Fruit fly (Drosophila melanogaster) whole organism, embryonic: ENCODE measurements around the gene Indy-2.
A peak's percentile ranks its signal among the peaks of the same experiment; 100 is the strongest.

Experiments
- Bgb ChIP-seq: fragments of 200-800 bp; sonication (Bioruptor generic); IDR thresholded peaks from 2 replicates; pipeline ENCODE4 v1.3.6; 2022; ENCODE audit warnings: missing biosample characterization, missing genetic modification characterization; ENCODE audit not compliant: partially characterized antibody
- CG10654 ChIP-seq: fragments of 200-800 bp; sonication (Bioruptor generic); optimal IDR thresholded peaks from 2 replicates; lab custom pipeline; 2016; ENCODE audit warnings: missing biosample characterization, missing genetic modification characterization
- CG12769 ChIP-seq: fragments of 200-800 bp; sonication (Bioruptor generic); optimal IDR thresholded peaks from 2 replicates; lab custom pipeline; 2019; ENCODE audit warnings: missing biosample characterization, mild to moderate bottlenecking, missing genetic modification characterization, moderate library complexity
- CG13287 ChIP-seq: fragments of 200-800 bp; sonication (Bioruptor generic); IDR thresholded peaks from 2 replicates; pipeline ENCODE4 v1.3.6; 2022; ENCODE audit warnings: missing biosample characterization, missing genetic modification characterization; ENCODE audit not compliant: partially characterized antibody
- CG1529 ChIP-seq: fragments of 200-800 bp; sonication (Bioruptor generic); optimal IDR thresholded peaks from 3 replicates; lab custom pipeline; 2018; ENCODE audit warnings: missing biosample characterization, missing genetic modification characterization
- CG17385 ChIP-seq: fragments of 200-800 bp; sonication (Bioruptor generic); optimal IDR thresholded peaks from 3 replicates; lab custom pipeline; 2018; ENCODE audit warnings: missing biosample characterization, mild to moderate bottlenecking, missing genetic modification characterization
- CG17612 ChIP-seq: fragments of 200-800 bp; sonication (Bioruptor generic); IDR thresholded peaks from 2 replicates; pipeline ENCODE4 v1.3.6; 2022; ENCODE audit warnings: missing biosample characterization, missing genetic modification characterization
- CG34224 ChIP-seq: fragments of 200-800 bp; sonication (Bioruptor generic); IDR thresholded peaks from 3 replicates; pipeline ENCODE4 v1.3.6; 2022; ENCODE audit warnings: missing biosample characterization, missing genetic modification characterization; ENCODE audit not compliant: partially characterized antibody
- CG34422 ChIP-seq: fragments of 200-800 bp; sonication (Bioruptor generic); IDR thresholded peaks from 3 replicates; pipeline ENCODE4 v1.3.6; 2022; ENCODE audit warnings: missing biosample characterization, missing genetic modification characterization
- CG6654 ChIP-seq: fragments of 200-800 bp; sonication (Bioruptor generic); optimal IDR thresholded peaks from 2 replicates; lab custom pipeline; 2017; ENCODE audit warnings: missing biosample characterization, mild to moderate bottlenecking, missing genetic modification characterization
- CG6765 ChIP-seq: fragments of 200-800 bp; sonication (Bioruptor generic); optimal IDR thresholded peaks from 3 replicates; lab custom pipeline; 2017; ENCODE audit warnings: missing biosample characterization, mild to moderate bottlenecking, missing genetic modification characterization
- CG7745 ChIP-seq: fragments of 200-800 bp; sonication (Bioruptor generic); optimal IDR thresholded peaks from 2 replicates; lab custom pipeline; 2018; ENCODE audit warnings: missing biosample characterization, mild to moderate bottlenecking, missing genetic modification characterization, moderate library complexity
- CG8359 ChIP-seq: fragments of 200-800 bp; sonication (Bioruptor generic); optimal IDR thresholded peaks from 2 replicates; lab custom pipeline; 2017; ENCODE audit warnings: missing biosample characterization, mild to moderate bottlenecking, missing genetic modification characterization, borderline replicate concordance
- CG8765 ChIP-seq: fragments of 200-800 bp; sonication (Bioruptor generic); IDR thresholded peaks from 2 replicates; pipeline ENCODE4 v1.3.6; 2022; ENCODE audit warnings: missing biosample characterization, missing genetic modification characterization
- CG9437 ChIP-seq: fragments of 200-800 bp; sonication (Bioruptor generic); optimal IDR thresholded peaks from 2 replicates; lab custom pipeline; 2018; ENCODE audit warnings: missing biosample characterization, mild to moderate bottlenecking, missing genetic modification characterization
- CG9609 ChIP-seq: fragments of 200-800 bp; sonication (Bioruptor generic); optimal IDR thresholded peaks from 3 replicates; lab custom pipeline; 2016; ENCODE audit warnings: missing biosample characterization, missing genetic modification characterization
- CG9876 ChIP-seq: fragments of 200-800 bp; sonication (Bioruptor generic); optimal IDR thresholded peaks from 2 replicates; lab custom pipeline; 2016; ENCODE audit warnings: missing biosample characterization, missing genetic modification characterization
- CkIIα-i1 ChIP-seq: fragments of 200-800 bp; sonication (Bioruptor generic); IDR thresholded peaks from 2 replicates; pipeline ENCODE4 v1.3.6; 2022; ENCODE audit warnings: missing biosample characterization, missing genetic modification characterization
- D19A ChIP-seq: fragments of 200-800 bp; optimal IDR thresholded peaks from 3 replicates; lab custom pipeline; 2019; ENCODE audit warnings: missing biosample characterization, mild to moderate bottlenecking, missing genetic modification characterization, moderate library complexity
- Eip74EF ChIP-seq, 2 experiments: fragments of 200-800 bp in 1 of 2; fragments of >200 bp in 1 of 2; sonication (Bioruptor generic) in 1 of 2; optimal IDR thresholded peaks; 2 replicates each; lab custom pipeline; 2017 to 2019; ENCODE audit warnings: missing biosample characterization in 2 of 2, missing genetic modification characterization in 2 of 2, mild to moderate bottlenecking in 1 of 2, moderate library complexity in 1 of 2
- Hr78 ChIP-seq, 2 experiments: fragments of 200-800 bp in 1 of 2; fragments of >200 bp in 1 of 2; sonication (Bioruptor generic) in 1 of 2; optimal IDR thresholded peaks; 2 replicates each; lab custom pipeline; 2017 to 2019; ENCODE audit warnings: missing biosample characterization in 2 of 2, missing genetic modification characterization in 2 of 2, mild to moderate bottlenecking in 1 of 2, moderate library complexity in 1 of 2
- Lhr ChIP-seq: fragments of 200-800 bp; sonication (Bioruptor generic); optimal IDR thresholded peaks from 3 replicates; lab custom pipeline; 2017; ENCODE audit warnings: mild to moderate bottlenecking, missing biosample characterization, missing genetic modification reagents, missing genetic modification characterization
- Meics ChIP-seq: fragments of 200-800 bp; sonication (Bioruptor generic); optimal IDR thresholded peaks from 2 replicates; lab custom pipeline; 2017; ENCODE audit warnings: missing biosample characterization, mild to moderate bottlenecking, missing genetic modification characterization
- Opbp ChIP-seq: fragments of 200-800 bp; sonication (Bioruptor generic); IDR thresholded peaks from 3 replicates; pipeline ENCODE4 v1.3.6; 2022; ENCODE audit warnings: missing biosample characterization, missing genetic modification characterization; ENCODE audit not compliant: partially characterized antibody
- Poxn ChIP-seq: fragments of 200-800 bp; sonication (Bioruptor generic); IDR thresholded peaks from 2 replicates; pipeline ENCODE4 v1.3.6; 2022; ENCODE audit warnings: missing biosample characterization, missing genetic modification characterization
- Taf1 ChIP-seq: fragments of 200-800 bp; sonication (Bioruptor generic); IDR thresholded peaks from 2 replicates; pipeline ENCODE4 v1.3.6; 2022; ENCODE audit warnings: missing biosample characterization, missing genetic modification characterization
- YL-1 ChIP-seq: fragments of 200-800 bp; sonication (Bioruptor generic); optimal IDR thresholded peaks from 3 replicates; lab custom pipeline; 2017; ENCODE audit warnings: missing biosample characterization, mild to moderate bottlenecking, missing genetic modification characterization
- ap ChIP-seq: fragments of 200-800 bp; sonication (Bioruptor generic); IDR thresholded peaks from 2 replicates; pipeline ENCODE4 v1.3.6; 2022; ENCODE audit warnings: missing biosample characterization, missing genetic modification characterization
- chinmo ChIP-seq: fragments of 200-800 bp; sonication (Bioruptor generic); IDR thresholded peaks from 4 replicates; pipeline ENCODE4 v1.3.6; 2022; ENCODE audit warnings: missing biosample characterization, missing genetic modification characterization; ENCODE audit not compliant: partially characterized antibody
- disco-r ChIP-seq: fragments of 200-800 bp; sonication (Bioruptor generic); optimal IDR thresholded peaks from 2 replicates; lab custom pipeline; 2016; ENCODE audit warnings: missing biosample characterization, missing genetic modification characterization
- hbn ChIP-seq: fragments of 200-800 bp; sonication (Bioruptor generic); IDR thresholded peaks from 2 replicates; pipeline ENCODE4 v1.3.6; 2022; ENCODE audit warnings: missing biosample characterization, missing genetic modification characterization; ENCODE audit not compliant: partially characterized antibody
- kay ChIP-seq: fragments of 200-800 bp; sonication (Bioruptor generic); optimal IDR thresholded peaks from 2 replicates; lab custom pipeline; 2016; ENCODE audit warnings: missing biosample characterization, missing genetic modification characterization
- kni ChIP-seq: fragments of 200-800 bp; sonication (Bioruptor generic); optimal IDR thresholded peaks from 3 replicates; lab custom pipeline; 2017; ENCODE audit warnings: mild to moderate bottlenecking, missing biosample characterization, missing genetic modification reagents, missing genetic modification characterization
- mam ChIP-seq: fragments of 200-800 bp; sonication (Bioruptor generic); optimal IDR thresholded peaks from 3 replicates; lab custom pipeline; 2016; ENCODE audit warnings: missing biosample characterization, missing genetic modification characterization
- mirr ChIP-seq: fragments of 200-800 bp; sonication (Bioruptor generic); optimal IDR thresholded peaks from 3 replicates; lab custom pipeline; 2018; ENCODE audit warnings: missing biosample characterization, mild to moderate bottlenecking, missing genetic modification characterization
- nerfin-1 ChIP-seq: fragments of 200-800 bp; sonication (Bioruptor generic); optimal IDR thresholded peaks from 3 replicates; lab custom pipeline; 2019; ENCODE audit warnings: missing biosample characterization, mild to moderate bottlenecking, missing genetic modification characterization, moderate library complexity
- nom ChIP-seq: fragments of 200-800 bp; sonication (Bioruptor generic); optimal IDR thresholded peaks from 2 replicates; lab custom pipeline; 2017; ENCODE audit warnings: missing biosample characterization, missing genetic modification characterization, mild to moderate bottlenecking, moderate library complexity, missing genetic modification reagents
- pan ChIP-seq, 4 experiments: fragments of >200 bp in 3 of 4; fragments of 200-800 bp in 1 of 4; sonication (Bioruptor generic) in 1 of 4; optimal IDR thresholded peaks in 3 of 4; IDR thresholded peaks in 1 of 4; 2 replicates each; pipeline versions ENCODE4 v1.3.6 to Lab custom; 2017 to 2022; ENCODE audit warnings: missing biosample characterization in 2 of 4, missing genetic modification characterization in 2 of 4, mixed read lengths in 1 of 4
- pita ChIP-seq: fragments of 200-800 bp; sonication (Bioruptor generic); optimal IDR thresholded peaks from 2 replicates; lab custom pipeline; 2017; ENCODE audit warnings: missing biosample characterization, mild to moderate bottlenecking, missing genetic modification characterization
- prd ChIP-seq, 3 experiments: fragments of >200 bp in 2 of 3; fragments of 200-800 bp in 1 of 3; sonication (Bioruptor generic) in 1 of 3; optimal IDR thresholded peaks in 2 of 3; IDR thresholded peaks in 1 of 3; 2 replicates in 2 of 3; 3 replicates in 1 of 3; pipeline versions ENCODE4 v1.3.6 to Lab custom; 2017 to 2022; ENCODE audit warnings: missing biosample characterization in 1 of 3, missing genetic modification characterization in 1 of 3
- ranshi ChIP-seq: fragments of 200-800 bp; sonication (Bioruptor generic); IDR thresholded peaks from 2 replicates; pipeline ENCODE4 v1.3.6; 2022; ENCODE audit warnings: missing biosample characterization, missing genetic modification characterization
- rib ChIP-seq: fragments of 200-800 bp; sonication (Bioruptor generic); IDR thresholded peaks from 2 replicates; pipeline ENCODE4 v1.3.6; 2022; ENCODE audit warnings: missing biosample characterization, missing genetic modification characterization
- sens ChIP-seq: fragments of 200-800 bp; sonication (Bioruptor generic); peaks from one replicate; lab custom pipeline; 2016; ENCODE audit warnings: missing biosample characterization, missing genetic modification characterization
- slp2 ChIP-seq: fragments of 200-800 bp; sonication (Bioruptor generic); optimal IDR thresholded peaks from 2 replicates; lab custom pipeline; 2016; ENCODE audit warnings: missing biosample characterization, missing genetic modification characterization
- sug ChIP-seq: fragments of 200-800 bp; optimal IDR thresholded peaks from 2 replicates; lab custom pipeline; 2019; ENCODE audit warnings: missing biosample characterization, mild to moderate bottlenecking, missing genetic modification characterization, moderate library complexity
- tgo ChIP-seq: fragments of 200-800 bp; sonication (Bioruptor generic); IDR thresholded peaks from 3 replicates; pipeline ENCODE4 v1.3.6; 2022; ENCODE audit warnings: missing biosample characterization, missing genetic modification characterization
- trh ChIP-seq: fragments of 200-800 bp; sonication (Bioruptor generic); optimal IDR thresholded peaks from 2 replicates; lab custom pipeline; 2016; ENCODE audit warnings: missing biosample characterization, missing genetic modification characterization
- unpg ChIP-seq: fragments of 200-800 bp; sonication (Bioruptor generic); optimal IDR thresholded peaks from 3 replicates; lab custom pipeline; 2018; ENCODE audit warnings: missing biosample characterization, mild to moderate bottlenecking, missing genetic modification characterization, moderate library complexity

Gene Indy-2

DNA sequence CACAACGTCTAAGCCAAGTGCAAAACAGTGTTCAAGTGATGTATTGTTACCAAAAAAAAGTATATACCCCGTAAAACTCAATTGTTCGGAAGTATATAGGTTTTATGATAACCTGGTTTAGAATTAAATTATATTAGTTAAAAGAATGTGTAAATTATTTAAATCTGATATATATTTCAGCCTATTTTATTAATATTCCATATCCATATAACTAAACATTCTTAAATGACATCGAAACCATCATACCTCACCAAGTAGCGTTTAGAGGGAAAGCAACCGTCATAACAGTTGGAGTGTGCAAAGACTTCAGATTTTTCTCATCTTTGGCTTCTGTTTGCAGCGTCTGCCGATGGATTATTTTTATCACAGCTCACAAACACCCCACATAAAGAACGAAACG, 43.1 kb upstream of the Indy-2 start (continued):
- TF ChIP-seq YL-1 (no peak), Poxn (GFP tag; lab: Robert Waterston, UW) (no peak), sug (tag; lab: Kevin White, UChicago) (peak; percentile 69), prd (optimal IDR thresholded peaks at IDR 0.05; lab: Kevin White, UChicago) (no peak), prd (GFP tag; IDR thresholded peaks at IDR 0.05; lab: Robert Waterston, UW) (peak; percentile 95), disco-r (GFP tag; lab: Kevin White, UChicago) (no peak), CG34224 (GFP tag; lab: Robert Waterston, UW) (no peak), ranshi (peak; percentile 83; the same call in 1 of the 2 replicates), CG12769 (tag; lab: Kevin White, UChicago) (peak; percentile 80), CG9609 (no peak), sens (peak; percentile 79), CkIIα-i1 (GFP tag; lab: Robert Waterston, UW) (no peak), slp2 (GFP tag; lab: Kevin White, UChicago) (no peak), CG9437 (GFP tag; lab: Kevin White, UChicago) (peak; percentile 58), CG9876 (GFP tag; lab: Kevin White, UChicago) (no peak), kni (no peak), trh (GFP tag; lab: Kevin White, UChicago) (no peak), ap (peak; percentile 81), CG10654 (GFP tag; lab: Kevin White, UChicago) (peak; percentile 58), pita (no peak), CG17612 (GFP tag; lab: Robert Waterston, UW) (no peak), pan (optimal IDR thresholded peaks at IDR 0.05; lab: Kevin White, UChicago) (no peak), pan (GFP tag; optimal IDR thresholded peaks at IDR 0.05 in 1 of 2, IDR thresholded peaks at IDR 0.05 in 1 of 2) (peak in 1 of 2 experiments; percentile 90), D19A (tag; lab: Kevin White, UChicago) (peak; percentile 84), rib (0 out of 2 replicates have a peak, but pooled peaks have one; percentile 30), CG34422 (GFP tag; lab: Robert Waterston, UW) (peak; percentile 83), kay (GFP tag; lab: Kevin White, UChicago) (no peak), nerfin-1 (peak; percentile 70), CG6765 (peak; percentile 38), Taf1 (GFP tag; lab: Robert Waterston, UW) (0 out of 2 replicates have a peak, but pooled peaks have one; percentile 36), Opbp (no peak), unpg (peak; percentile 90), CG8765 (GFP tag; lab: Robert Waterston, UW) (peak; percentile 62), Meics (peak; percentile 78), Lhr (GFP tag; lab: Kevin White, UChicago) (peak; percentile 44), chinmo (GFP tag; lab: Robert Waterston, UW) (no peak), CG8359 (GFP tag; lab: Kevin White, UChicago) (peak; percentile 14), nom (GFP tag; lab: Kevin White, UChicago) (peak; percentile 36), Hr78 (GFP tag; optimal IDR thresholded peaks at IDR 0.05; lab: Kevin White, UChicago) (peak in 1 of 2 experiments; percentile 38), CG1529 (GFP tag; lab: Kevin White, UChicago) (peak; percentile 67), CG6654 (GFP tag; lab: Kevin White, UChicago) (peak; percentile 43), hbn (no peak), CG17385 (GFP tag; lab: Kevin White, UChicago) (peak; percentile 77), mirr (GFP tag; lab: Kevin White, UChicago) (no peak), Eip74EF (GFP tag; optimal IDR thresholded peaks at IDR 0.05; lab: Kevin White, UChicago) (peak in 1 of 2 experiments; percentile 72), CG7745 (tag; lab: Kevin White, UChicago) (peak; percentile 62), tgo (GFP tag; lab: Robert Waterston, UW) (peak; percentile 88), CG13287 (GFP tag; lab: Robert Waterston, UW) (no peak), mam (GFP tag; lab: Kevin White, UChicago) (no peak), Bgb (GFP tag; lab: Robert Waterston, UW) (no peak)
